Fruit fly (Drosophila melanogaster): ENCODE measurements around the gene CG46440.

The CG46440 gene

DNA sequence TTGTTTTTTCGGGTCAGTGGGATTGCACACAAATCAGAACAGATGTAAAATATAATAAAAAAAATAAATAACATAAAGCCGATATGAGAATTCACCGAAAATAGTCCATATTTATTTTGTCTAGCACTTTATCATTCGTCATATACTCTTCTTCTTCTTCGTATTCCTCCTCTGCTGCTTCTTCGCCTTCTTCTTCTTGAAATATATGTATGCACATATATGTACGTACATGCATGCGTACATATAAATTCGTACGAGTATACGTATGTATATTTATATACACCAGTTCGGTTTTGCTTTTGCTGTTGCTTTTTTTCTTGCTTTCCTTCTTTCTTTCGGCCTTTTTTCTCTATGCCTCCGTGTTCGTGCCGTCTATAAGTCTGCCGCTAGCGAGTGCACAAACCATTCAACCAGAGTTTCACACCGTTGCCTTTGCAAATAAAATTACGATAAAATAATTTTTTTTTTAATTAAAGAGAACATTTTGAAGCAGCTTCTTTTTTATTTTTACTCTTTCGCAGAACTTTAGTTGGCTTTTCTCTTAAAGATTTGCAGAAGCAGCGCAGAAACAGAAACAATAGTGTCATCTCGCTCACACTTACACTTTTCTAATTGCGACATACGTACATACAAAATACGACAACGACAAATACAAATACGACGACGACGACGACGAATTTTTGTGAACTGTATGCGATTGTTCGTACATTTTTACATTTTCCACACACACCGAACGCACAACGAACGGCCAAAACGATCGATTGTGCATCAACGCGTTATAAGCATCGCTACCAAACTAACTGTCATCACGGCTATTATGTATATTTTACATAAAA is 29.0 kb upstream of the CG46440 start:
- TF ChIP-seq woc (GFP tag; optimal IDR thresholded peaks at IDR 0.05) (no peak), Mio (GFP tag; optimal IDR thresholded peaks at IDR 0.05) (no peak), CG32264 (GFP tag; optimal IDR thresholded peaks at IDR 0.05) (peak; percentile 38), Hnf4 (GFP tag; optimal IDR thresholded peaks at IDR 0.05) (no peak), CG9705 (GFP tag; optimal IDR thresholded peaks at IDR 0.05) (no peak), Abd-B (GFP tag; optimal IDR thresholded peaks at IDR 0.05) (no peak), dmrt93B (GFP tag; optimal IDR thresholded peaks at IDR 0.05) (no peak), Jra (GFP tag; optimal IDR thresholded peaks at IDR 0.05) (no peak), sv (GFP tag; optimal IDR thresholded peaks at IDR 0.05) (no peak), dsf (GFP tag; optimal IDR thresholded peaks at IDR 0.05; ENCODE audit: borderline replicate concordance) (no peak), CrebA (GFP tag; optimal IDR thresholded peaks at IDR 0.05; ENCODE audit: borderline replicate concordance) (no peak), GATAd (GFP tag; optimal IDR thresholded peaks at IDR 0.05) (no peak), brk (GFP tag; optimal IDR thresholded peaks at IDR 0.05) (no peak), br (GFP tag; optimal IDR thresholded peaks at IDR 0.05) (peak; percentile 21), Sp1 (GFP tag; optimal IDR thresholded peaks at IDR 0.05) (peak; percentile 84), psq (GFP tag; optimal IDR thresholded peaks at IDR 0.05) (peak; percentile 100), foxo (GFP tag; optimal IDR thresholded peaks at IDR 0.05) (no peak), lola (GFP tag; optimal IDR thresholded peaks at IDR 0.05) (no peak), usp (GFP tag; optimal IDR thresholded peaks at IDR 0.05) (no peak), Vsx2 (GFP tag; optimal IDR thresholded peaks at IDR 0.05; ENCODE audit: partially characterized antibody) (no peak), N (GFP tag; optimal IDR thresholded peaks at IDR 0.05) (no peak), HLH106 (tag; optimal IDR thresholded peaks at IDR 0.05) (no peak), rgr (GFP tag; optimal IDR thresholded peaks at IDR 0.05) (no peak), tai (GFP tag; optimal IDR thresholded peaks at IDR 0.05) (no peak), OdsH (GFP tag; optimal IDR thresholded peaks at IDR 0.05) (no peak), sage (GFP tag; optimal IDR thresholded peaks at IDR 0.05) (peak; percentile 67), Rel (GFP tag; optimal IDR thresholded peaks at IDR 0.05) (peak; percentile 35), Rel (tag; optimal IDR thresholded peaks at IDR 0.05) (peak; percentile 38), Dfd (GFP tag; optimal IDR thresholded peaks at IDR 0.05) (no peak), ey (GFP tag; optimal IDR thresholded peaks at IDR 0.05) (no peak)

DNA sequence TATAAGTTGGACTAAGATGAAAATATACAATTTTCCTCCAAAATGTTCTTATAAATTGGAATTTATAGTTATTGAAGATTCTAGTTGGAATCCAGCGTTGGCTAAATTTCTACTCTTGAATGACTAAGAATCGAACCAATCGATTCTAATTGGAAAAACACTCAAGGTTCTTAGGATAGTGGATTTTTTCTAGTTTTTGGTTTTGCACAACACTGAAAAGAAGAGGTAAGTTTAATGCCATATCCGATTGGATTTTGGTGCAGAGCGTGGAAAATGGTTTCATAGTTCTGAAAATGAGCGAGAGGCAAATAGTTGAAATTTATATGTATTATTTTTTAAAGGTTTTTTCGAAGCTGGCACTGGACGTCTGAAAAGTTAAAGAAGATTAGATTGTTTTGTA is 17.9 kb upstream of the CG46440 start:
- TF ChIP-seq pan (optimal IDR thresholded peaks at IDR 0.05), result no peak
- TF ChIP-seq Abd-B (GFP tag; optimal IDR thresholded peaks at IDR 0.05), result no peak
- TF ChIP-seq CG9705 (GFP tag; optimal IDR thresholded peaks at IDR 0.05), result no peak
- TF ChIP-seq usp (GFP tag; optimal IDR thresholded peaks at IDR 0.05), result no peak
- TF ChIP-seq jim (GFP tag; optimal IDR thresholded peaks at IDR 0.05), result no peak
- no peak for TF ChIP-seq foxo (GFP tag; optimal IDR thresholded peaks at IDR 0.05)
- no peak for TF ChIP-seq h (GFP tag; optimal IDR thresholded peaks at IDR 0.05)
- TF ChIP-seq dmrt93B (GFP tag; optimal IDR thresholded peaks at IDR 0.05), result no peak
- no peak for TF ChIP-seq rgr (GFP tag; optimal IDR thresholded peaks at IDR 0.05)
- no peak for TF ChIP-seq Hnf4 (GFP tag; optimal IDR thresholded peaks at IDR 0.05)
- TF ChIP-seq Myc (optimal IDR thresholded peaks at IDR 0.05), result no peak
- TF ChIP-seq ey (GFP tag; optimal IDR thresholded peaks at IDR 0.05), result no peak
- no peak for TF ChIP-seq br (GFP tag; optimal IDR thresholded peaks at IDR 0.05)
- no peak for TF ChIP-seq OdsH (GFP tag; optimal IDR thresholded peaks at IDR 0.05)
- TF ChIP-seq sv (GFP tag; optimal IDR thresholded peaks at IDR 0.05), result no peak
- TF ChIP-seq Hr83 (GFP tag; optimal IDR thresholded peaks at IDR 0.05; ENCODE audit: poor library complexity, severe bottlenecking), result no peak
- TF ChIP-seq Hr78 (GFP tag; optimal IDR thresholded peaks at IDR 0.05), result no peak
- TF ChIP-seq sage (GFP tag; optimal IDR thresholded peaks at IDR 0.05), result no peak

DNA sequence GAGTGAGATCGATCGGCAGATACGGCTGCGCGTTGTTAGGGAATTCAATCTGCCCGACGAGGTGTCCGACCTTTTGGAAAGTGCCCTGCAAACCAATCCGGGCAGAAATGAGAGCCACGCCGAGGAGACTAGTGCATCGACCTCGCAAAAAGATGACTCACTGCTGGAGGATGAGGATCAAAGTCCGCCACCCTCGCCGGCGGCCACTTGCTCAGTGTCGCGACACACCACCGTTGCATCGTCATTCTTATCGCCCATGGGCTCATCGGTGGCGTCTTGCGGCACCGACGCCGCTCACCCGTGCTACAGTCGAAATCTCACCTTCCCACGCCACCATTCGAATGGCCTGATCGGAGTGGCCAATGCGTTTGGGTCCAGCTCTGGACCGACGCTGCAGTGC is 16.8 kb upstream of the CG46440 start:
- no peak for TF ChIP-seq dmrt93B (GFP tag; optimal IDR thresholded peaks at IDR 0.05)
- TF ChIP-seq HLH106 (tag; optimal IDR thresholded peaks at IDR 0.05), result no peak
- TF ChIP-seq CG32264 (GFP tag; optimal IDR thresholded peaks at IDR 0.05), result no peak
- TF ChIP-seq Hr78 (GFP tag; optimal IDR thresholded peaks at IDR 0.05), result no peak
- TF ChIP-seq brk (GFP tag; optimal IDR thresholded peaks at IDR 0.05), result no peak
- TF ChIP-seq Hr83 (GFP tag; optimal IDR thresholded peaks at IDR 0.05; ENCODE audit: poor library complexity, severe bottlenecking), result no peak
- no peak for TF ChIP-seq rgr (GFP tag; optimal IDR thresholded peaks at IDR 0.05)
- no peak for TF ChIP-seq Rel (GFP tag; optimal IDR thresholded peaks at IDR 0.05)
- TF ChIP-seq Rel (tag; optimal IDR thresholded peaks at IDR 0.05), result no peak
- TF ChIP-seq dl (GFP tag; optimal IDR thresholded peaks at IDR 0.05; ENCODE audit: insufficient read depth in 1 of 2, partially characterized antibody in 2 of 2), result no peak
- TF ChIP-seq Jra (GFP tag; optimal IDR thresholded peaks at IDR 0.05), result no peak
- TF ChIP-seq lola (GFP tag; optimal IDR thresholded peaks at IDR 0.05), result no peak
- no peak for TF ChIP-seq h (GFP tag; optimal IDR thresholded peaks at IDR 0.05)
- TF ChIP-seq pan (optimal IDR thresholded peaks at IDR 0.05), result no peak
- TF ChIP-seq tai (GFP tag; optimal IDR thresholded peaks at IDR 0.05), result no peak

Data from whole organism, wandering third instar larva.